Worm (Caenorhabditis elegans) whole organism, mixed stage, embryonic: ENCODE results near the gene sptl-2.

Experiments used
- M03D4.4 ChIP-seq: sonication (generic microtip); optimal IDR thresholded peaks from 2 replicates; lab custom pipeline; 2017; ENCODE audit warnings: mild to moderate bottlenecking, missing genetic modification characterization, missing compliant biosample characterization
- blmp-1 ChIP-seq: fragments of 150-350 bp; optimal IDR thresholded peaks from 2 replicates; lab custom pipeline; 2014; ENCODE audit warnings: missing biosample characterization, missing genetic modification characterization
- ceh-39 ChIP-seq: fragments of 150-350 bp; optimal IDR thresholded peaks from 2 replicates; lab custom pipeline; 2014; ENCODE audit warnings: missing biosample characterization, missing genetic modification characterization
- ceh-83 ChIP-seq: fragments of 200-800 bp; sonication (Bioruptor generic); optimal IDR thresholded peaks from 2 replicates; lab custom pipeline; 2018; ENCODE audit warnings: mild to moderate bottlenecking, missing genetic modification characterization, missing compliant biosample characterization
- ces-1 ChIP-seq: fragments of 150-350 bp; optimal IDR thresholded peaks from 2 replicates; lab custom pipeline; 2014; ENCODE audit warnings: missing biosample characterization, missing genetic modification reagents, missing genetic modification characterization
- cnd-1 ChIP-seq: fragments of 200-800 bp; sonication (Bioruptor generic); optimal IDR thresholded peaks from 2 replicates; lab custom pipeline; 2018; ENCODE audit warnings: mild to moderate bottlenecking, missing genetic modification characterization, missing compliant biosample characterization
- drap-1 ChIP-seq: fragments of 200-800 bp; sonication (Bioruptor generic); optimal IDR thresholded peaks from 3 replicates; lab custom pipeline; 2018; ENCODE audit warnings: mild to moderate bottlenecking, missing genetic modification characterization, missing compliant biosample characterization
- elt-1 ChIP-seq: sonication (generic microtip); optimal IDR thresholded peaks from 2 replicates; lab custom pipeline; 2017; ENCODE audit warnings: missing genetic modification characterization, mild to moderate bottlenecking, missing compliant biosample characterization, antibody characterized with exemption, moderate library complexity, borderline replicate concordance; ENCODE audit not compliant: insufficient read depth
- elt-3 ChIP-seq: fragments of 150-350 bp; optimal IDR thresholded peaks from 2 replicates; lab custom pipeline; 2014; ENCODE audit warnings: missing biosample characterization, missing genetic modification characterization
- flh-1 ChIP-seq: fragments of 200-800 bp; sonication (Bioruptor generic); optimal IDR thresholded peaks from 2 replicates; lab custom pipeline; 2018; ENCODE audit warnings: mild to moderate bottlenecking, missing genetic modification characterization, moderate library complexity, missing compliant biosample characterization
- hlh-1 ChIP-seq: fragments of 150-350 bp; optimal IDR thresholded peaks from 2 replicates; lab custom pipeline; 2014; ENCODE audit warnings: missing biosample characterization, missing genetic modification reagents, missing genetic modification characterization
- lin-13 ChIP-seq: fragments of 150-350 bp; optimal IDR thresholded peaks from 2 replicates; lab custom pipeline; 2014; ENCODE audit warnings: missing biosample characterization, missing genetic modification characterization
- lin-32 ChIP-seq: fragments of 200-800 bp; sonication (Bioruptor generic); optimal IDR thresholded peaks from 2 replicates; lab custom pipeline; 2018; ENCODE audit warnings: mild to moderate bottlenecking, missing genetic modification characterization, missing compliant biosample characterization
- lsy-2 ChIP-seq: fragments of 150-350 bp; optimal IDR thresholded peaks from 2 replicates; lab custom pipeline; 2014; ENCODE audit warnings: missing biosample characterization, missing genetic modification characterization
- mab-5 ChIP-seq: fragments of 150-350 bp; optimal IDR thresholded peaks from 2 replicates; lab custom pipeline; 2014; ENCODE audit warnings: missing biosample characterization, missing genetic modification characterization
- mep-1 ChIP-seq: fragments of 150-350 bp; optimal IDR thresholded peaks from 2 replicates; lab custom pipeline; 2017; ENCODE audit warnings: missing biosample characterization, missing genetic modification reagents, missing genetic modification characterization, inconsistent platforms
- mls-2 ChIP-seq: sonication (generic microtip); optimal IDR thresholded peaks from 2 replicates; lab custom pipeline; 2016; ENCODE audit warnings: mild to moderate bottlenecking, missing genetic modification characterization, moderate library complexity, missing compliant biosample characterization
- nhr-12 ChIP-seq: fragments of 150-350 bp; optimal IDR thresholded peaks from 2 replicates; lab custom pipeline; 2014; ENCODE audit warnings: missing biosample characterization, missing genetic modification characterization
- nhr-2 ChIP-seq: fragments of 150-350 bp; optimal IDR thresholded peaks from 2 replicates; lab custom pipeline; 2014; ENCODE audit warnings: missing biosample characterization, missing genetic modification characterization
- nhr-237 ChIP-seq: fragments of 150-350 bp; optimal IDR thresholded peaks from 2 replicates; lab custom pipeline; 2014; ENCODE audit warnings: missing biosample characterization, missing genetic modification characterization
- nhr-76 ChIP-seq: sonication (generic microtip); optimal IDR thresholded peaks from 2 replicates; lab custom pipeline; 2017; ENCODE audit warnings: missing biosample characterization, missing genetic modification characterization
- pha-4 ChIP-seq: fragments of 150-350 bp; optimal IDR thresholded peaks from 2 replicates; lab custom pipeline; 2018; ENCODE audit warnings: missing biosample characterization, missing genetic modification reagents, missing genetic modification characterization
- sem-2 ChIP-seq: fragments of 200-800 bp; sonication (Bioruptor generic); optimal IDR thresholded peaks from 2 replicates; lab custom pipeline; 2018; ENCODE audit warnings: mild to moderate bottlenecking, missing genetic modification characterization, missing compliant biosample characterization
- snpc-4 ChIP-seq: fragments of 150-350 bp; optimal IDR thresholded peaks from 2 replicates; lab custom pipeline; 2014; ENCODE audit warnings: missing biosample characterization, missing genetic modification characterization
- sptf-1 ChIP-seq: sonication (generic microtip); optimal IDR thresholded peaks from 2 replicates; lab custom pipeline; 2017; ENCODE audit warnings: mild to moderate bottlenecking, missing genetic modification characterization, moderate library complexity, missing compliant biosample characterization
- tbx-8 ChIP-seq: fragments of 200-800 bp; sonication (Bioruptor generic); optimal IDR thresholded peaks from 2 replicates; lab custom pipeline; 2018; ENCODE audit warnings: mild to moderate bottlenecking, missing genetic modification characterization, moderate library complexity, missing compliant biosample characterization
- unc-120 ChIP-seq: sonication (generic microtip); optimal IDR thresholded peaks from 2 replicates; lab custom pipeline; 2017; ENCODE audit warnings: missing genetic modification characterization, missing compliant biosample characterization; ENCODE audit not compliant: poor library complexity, severe bottlenecking
- unc-62 ChIP-seq: fragments of 150-350 bp; optimal IDR thresholded peaks from 2 replicates; lab custom pipeline; 2014; ENCODE audit warnings: missing biosample characterization, missing genetic modification reagents, missing genetic modification characterization
- zip-8 ChIP-seq: fragments of 150-350 bp; optimal IDR thresholded peaks from 2 replicates; lab custom pipeline; 2014; ENCODE audit warnings: missing biosample characterization, missing genetic modification characterization
- ztf-11 ChIP-seq: fragments of 150-350 bp; optimal IDR thresholded peaks from 2 replicates; lab custom pipeline; 2014; ENCODE audit warnings: missing biosample characterization, missing genetic modification characterization

Gene sptl-2

ce11 chrV:7983381-7984052 is 33.5 kb upstream of the sptl-2 start, which contains the start of the genes natb-1 and abhd-12:
TSS of gene natb-1 (minus strand) at chrV:7983431.
TSS of gene abhd-12 (plus strand) at chrV:7983879.
- TF ChIP-seq ces-1 (peak; percentile 83), elt-3 (no peak), lin-32 (no peak), ceh-83 (GFP tag; lab: Kevin White, UChicago) (no peak), ztf-11 (tag; lab: Kevin White, UChicago) (no peak), blmp-1 (no peak), mep-1 (tag; lab: Kevin White, UChicago) (peak; percentile 33), zip-8 (tag; lab: Kevin White, UChicago) (no peak), elt-1 (no peak), lsy-2 (tag; lab: Kevin White, UChicago) (peak; percentile 94), M03D4.4 (no peak), nhr-12 (no peak), ceh-39 (tag; lab: Kevin White, UChicago) (no peak), lin-13 (tag; lab: Kevin White, UChicago) (no peak)

- TF ChIP-seq elt-1: no peak
- TF ChIP-seq nhr-76: no peak
- no peak for TF ChIP-seq lin-13 (tag; lab: Kevin White, UChicago)
- no peak for TF ChIP-seq nhr-2 (tag; lab: Kevin White, UChicago)
These were observed 31.1 kb upstream of the sptl-2 start, which contains the start of gene Y97E10AL.1 for ce11 chrV:7985860-7986259. TSS of gene Y97E10AL.1 (plus strand) at chrV:7986160.

- no peak for TF ChIP-seq nhr-237 (tag; lab: Kevin White, UChicago)
- no peak for TF ChIP-seq elt-3
These were observed 22.4 kb upstream of the sptl-2 start, which contains the start of gene ceh-76 for ce11 chrV:7994570-7994969. TSS of gene ceh-76 (minus strand) at chrV:7994670.

ce11 chrV:7995165-7995564 is 21.8 kb upstream of the sptl-2 start:
- TF ChIP-seq hlh-1 (peak; percentile 53), snpc-4 (tag; lab: Kevin White, UChicago) (no peak), lin-13 (tag; lab: Kevin White, UChicago) (no peak), sem-2 (GFP tag; lab: Kevin White, UChicago) (no peak), lin-32 (no peak), blmp-1 (no peak), ceh-83 (GFP tag; lab: Kevin White, UChicago) (no peak), flh-1 (GFP tag; lab: Kevin White, UChicago) (no peak)

ce11 chrV:7995878-7996277 is 21.1 kb upstream of the sptl-2 start, which contains the start of gene Y97E10AR.2:
TSS of gene Y97E10AR.2 (plus strand) at chrV:7996178.
- TF ChIP-seq mab-5 (no peak), hlh-1 (peak; percentile 26)

ce11 chrV:8000929-8001513 is 16.0 kb upstream of the sptl-2 start, which contains the start of gene Y97E10AR.1:
TSS of gene Y97E10AR.1 (plus strand) at chrV:8001463.
- TF ChIP-seq unc-62 (GFP tag; lab: Kevin White, UChicago) (peak; percentile 85), pha-4 (tag; lab: Kevin White, UChicago) (peak; percentile 7), nhr-237 (tag; lab: Kevin White, UChicago) (peak; percentile 69), sptf-1 (tag; lab: Kevin White, UChicago) (peak; percentile 28), mls-2 (tag; lab: Kevin White, UChicago) (peak; percentile 55), mab-5 (peak; percentile 2), blmp-1 (peak; percentile 55), ces-1 (peak; percentile 82), unc-120 (peak; percentile 98), flh-1 (GFP tag; lab: Kevin White, UChicago) (no peak), mep-1 (tag; lab: Kevin White, UChicago) (peak; percentile 43), nhr-76 (no peak), snpc-4 (tag; lab: Kevin White, UChicago) (no peak), lsy-2 (tag; lab: Kevin White, UChicago) (peak; percentile 42), elt-3 (no peak), ceh-83 (GFP tag; lab: Kevin White, UChicago) (no peak), tbx-8 (GFP tag; lab: Kevin White, UChicago) (no peak), lin-13 (tag; lab: Kevin White, UChicago) (no peak), hlh-1 (peak; percentile 85), drap-1 (GFP tag; lab: Kevin White, UChicago) (peak; percentile 39), nhr-12 (no peak), sem-2 (GFP tag; lab: Kevin White, UChicago) (no peak), cnd-1 (tag; lab: Kevin White, UChicago) (no peak)
- TF ChIP-seq, all 35 proteins: peak for 13
